Fruit fly (Drosophila melanogaster) whole organism, wandering third instar larva: Measurements from ENCODE around the gene Nufip.

ENCODE experiments used
- Abd-B ChIP-seq: fragments of >200 bp; optimal IDR thresholded peaks from 2 replicates; lab custom pipeline; 2017; ENCODE audit warnings: missing biosample characterization, missing genetic modification characterization
- CG32264 ChIP-seq: fragments of 200-800 bp; sonication (Bioruptor generic); optimal IDR thresholded peaks from 2 replicates; lab custom pipeline; 2016; ENCODE audit warnings: missing biosample characterization, missing genetic modification characterization
- CG9705 ChIP-seq: fragments of 200-800 bp; sonication (Bioruptor generic); optimal IDR thresholded peaks from 2 replicates; lab custom pipeline; 2018; ENCODE audit warnings: missing biosample characterization, mild to moderate bottlenecking, missing genetic modification characterization
- CrebA ChIP-seq: fragments of 200-800 bp; sonication (Bioruptor generic); optimal IDR thresholded peaks from 2 replicates; lab custom pipeline; 2016; ENCODE audit warnings: missing biosample characterization, mild to moderate bottlenecking, missing genetic modification characterization, borderline replicate concordance
- Dfd ChIP-seq: fragments of >200 bp; optimal IDR thresholded peaks from 2 replicates; lab custom pipeline; 2017; ENCODE audit warnings: missing biosample characterization, missing genetic modification characterization
- Dif ChIP-seq: fragments of 200-275, 200-300 bp; sonication (Bioruptor generic); optimal IDR thresholded peaks from 2 replicates; lab custom pipeline; 2018; ENCODE audit warnings: missing biosample characterization, missing genetic modification characterization; ENCODE audit not compliant: partially characterized antibody
- GATAd ChIP-seq: sonication (Bioruptor generic); optimal IDR thresholded peaks from 2 replicates; lab custom pipeline; 2016; ENCODE audit warnings: missing biosample characterization, missing genetic modification characterization
- HLH106 ChIP-seq: fragments of 200-800 bp; optimal IDR thresholded peaks from 3 replicates; lab custom pipeline; 2019; ENCODE audit warnings: missing biosample characterization, mild to moderate bottlenecking, missing genetic modification characterization, moderate library complexity
- Hnf4 ChIP-seq: fragments of 200-800 bp; sonication (Bioruptor generic); optimal IDR thresholded peaks from 2 replicates; lab custom pipeline; 2016; ENCODE audit warnings: missing biosample characterization, mild to moderate bottlenecking, missing genetic modification characterization
- Hr78 ChIP-seq: fragments of >200 bp; optimal IDR thresholded peaks from 2 replicates; lab custom pipeline; 2017; ENCODE audit warnings: missing biosample characterization, missing genetic modification characterization
- Hr83 ChIP-seq: fragments of 200-300 bp; sonication (Bioruptor generic); optimal IDR thresholded peaks from 2 replicates; lab custom pipeline; 2016; ENCODE audit warnings: missing biosample characterization, mild to moderate bottlenecking, missing genetic modification characterization, moderate library complexity; ENCODE audit not compliant: poor library complexity, severe bottlenecking
- Jra ChIP-seq: sonication (Bioruptor generic); optimal IDR thresholded peaks from 2 replicates; lab custom pipeline; 2016; ENCODE audit warnings: missing biosample characterization, missing genetic modification characterization
- Mio ChIP-seq: sonication (Bioruptor generic); optimal IDR thresholded peaks from 2 replicates; lab custom pipeline; 2016; ENCODE audit warnings: missing biosample characterization, missing genetic modification characterization
- Myc ChIP-seq: fragments of >200 bp; optimal IDR thresholded peaks from 2 replicates; lab custom pipeline; 2017
- N ChIP-seq: fragments of >200 bp; optimal IDR thresholded peaks from 2 replicates; lab custom pipeline; 2018; ENCODE audit warnings: missing biosample characterization, missing external identifiers, missing genetic modification characterization
- OdsH ChIP-seq: fragments of 200-800 bp; sonication (Bioruptor generic); optimal IDR thresholded peaks from 2 replicates; lab custom pipeline; 2016; ENCODE audit warnings: missing biosample characterization, mild to moderate bottlenecking, missing genetic modification characterization
- Rel ChIP-seq, 2 experiments: fragments of 200-800 bp; sonication (Bioruptor generic) in 1 of 2; optimal IDR thresholded peaks; 2 replicates in 1 of 2; 3 replicates in 1 of 2; lab custom pipeline; 2016 to 2019; ENCODE audit warnings: mild to moderate bottlenecking in 2 of 2, missing biosample characterization in 2 of 2, missing genetic modification characterization in 2 of 2, moderate library complexity in 1 of 2
- Sp1 ChIP-seq: fragments of 200-800 bp; sonication (Bioruptor generic); optimal IDR thresholded peaks from 3 replicates; lab custom pipeline; 2019; ENCODE audit warnings: missing biosample characterization, mild to moderate bottlenecking, missing genetic modification characterization, moderate library complexity
- Vsx2 ChIP-seq: fragments of 200-300, 225-300 bp; sonication (Bioruptor generic); optimal IDR thresholded peaks from 2 replicates; lab custom pipeline; 2018; ENCODE audit warnings: missing biosample characterization, missing genetic modification characterization; ENCODE audit not compliant: partially characterized antibody
- br ChIP-seq: fragments of 200-800 bp; sonication (Bioruptor generic); optimal IDR thresholded peaks from 2 replicates; lab custom pipeline; 2016; ENCODE audit warnings: missing biosample characterization, missing genetic modification characterization
- brk ChIP-seq: fragments of 200-800 bp; sonication (Bioruptor generic); optimal IDR thresholded peaks from 2 replicates; lab custom pipeline; 2016; ENCODE audit warnings: missing biosample characterization, mild to moderate bottlenecking, missing genetic modification characterization
- dl ChIP-seq, 2 experiments: fragments of 175-275, 200-275 bp in 1 of 2; fragments of 200-275 bp in 1 of 2; sonication (Bioruptor generic); optimal IDR thresholded peaks; lab custom pipeline; 2018; ENCODE audit warnings: mild to moderate bottlenecking in 2 of 2, missing biosample characterization in 2 of 2, missing genetic modification characterization in 2 of 2, moderate library complexity in 2 of 2; ENCODE audit not compliant: partially characterized antibody in 2 of 2, insufficient read depth in 1 of 2
- dmrt93B ChIP-seq: fragments of 200-800 bp; sonication (Bioruptor generic); optimal IDR thresholded peaks from 2 replicates; lab custom pipeline; 2018; ENCODE audit warnings: missing biosample characterization, mild to moderate bottlenecking, missing genetic modification characterization
- dsf ChIP-seq: sonication (Bioruptor generic); optimal IDR thresholded peaks from 2 replicates; lab custom pipeline; 2016; ENCODE audit warnings: missing biosample characterization, missing genetic modification characterization, borderline replicate concordance
- ey ChIP-seq: fragments of 200-800 bp; sonication (Bioruptor generic); optimal IDR thresholded peaks from 2 replicates; lab custom pipeline; 2016; ENCODE audit warnings: missing biosample characterization, missing genetic modification characterization
- foxo ChIP-seq, 2 experiments: fragments of 200-800 bp; sonication (Bioruptor generic); optimal IDR thresholded peaks; 2 replicates in 1 of 2; 3 replicates in 1 of 2; lab custom pipeline; 2016 to 2017; ENCODE audit warnings: missing biosample characterization in 2 of 2, missing genetic modification characterization in 2 of 2
- fru ChIP-seq: fragments of 200-800 bp; sonication (Bioruptor generic); optimal IDR thresholded peaks from 3 replicates; lab custom pipeline; 2016; ENCODE audit warnings: missing biosample characterization, mild to moderate bottlenecking, missing genetic modification characterization
- h ChIP-seq: fragments of 200-800 bp; sonication (Bioruptor generic); optimal IDR thresholded peaks from 3 replicates; lab custom pipeline; 2016; ENCODE audit warnings: missing biosample characterization, mild to moderate bottlenecking, missing genetic modification characterization
- jim ChIP-seq: fragments of 175-275, 200-325 bp; sonication (Bioruptor generic); optimal IDR thresholded peaks from 2 replicates; lab custom pipeline; 2016; ENCODE audit warnings: missing biosample characterization, mild to moderate bottlenecking, missing genetic modification characterization
- lola ChIP-seq: fragments of >200 bp; optimal IDR thresholded peaks from 2 replicates; lab custom pipeline; 2017; ENCODE audit warnings: missing biosample characterization, missing genetic modification characterization
- pan ChIP-seq: fragments of >200 bp; optimal IDR thresholded peaks from 2 replicates; lab custom pipeline; 2017
- psq ChIP-seq: fragments of 200-800 bp; sonication (Bioruptor generic); optimal IDR thresholded peaks from 3 replicates; lab custom pipeline; 2017; ENCODE audit warnings: missing biosample characterization, mild to moderate bottlenecking, missing genetic modification characterization, moderate library complexity
- rgr ChIP-seq: fragments of 200-800 bp; sonication (Bioruptor generic); optimal IDR thresholded peaks from 3 replicates; lab custom pipeline; 2016; ENCODE audit warnings: missing biosample characterization, mild to moderate bottlenecking, missing genetic modification characterization
- sage ChIP-seq: fragments of 200-800 bp; sonication (Bioruptor generic); optimal IDR thresholded peaks from 2 replicates; lab custom pipeline; 2016; ENCODE audit warnings: missing biosample characterization, mild to moderate bottlenecking, missing genetic modification characterization
- sv ChIP-seq: fragments of 200-800 bp; sonication (Bioruptor generic); optimal IDR thresholded peaks from 3 replicates; lab custom pipeline; 2016; ENCODE audit warnings: missing biosample characterization, missing genetic modification characterization
- tai ChIP-seq: sonication (Bioruptor generic); optimal IDR thresholded peaks from 2 replicates; lab custom pipeline; 2016; ENCODE audit warnings: missing biosample characterization, missing genetic modification characterization
- usp ChIP-seq: fragments of >200 bp; optimal IDR thresholded peaks from 2 replicates; lab custom pipeline; 2017; ENCODE audit warnings: missing biosample characterization, missing genetic modification characterization
- woc ChIP-seq: sonication (Bioruptor generic); optimal IDR thresholded peaks from 2 replicates; lab custom pipeline; 2016; ENCODE audit warnings: missing biosample characterization, mild to moderate bottlenecking, missing genetic modification characterization

Gene Nufip

dm6 chr3L:18771095-18772013, 23.2 kb upstream of the Nufip start:
- TF ChIP-seq CG9705 (GFP tag; lab: Kevin White, UChicago) (no peak), sage (GFP tag; lab: Kevin White, UChicago) (no peak), lola (GFP tag; lab: Kevin White, UChicago) (no peak), pan (no peak), HLH106 (tag; lab: Kevin White, UChicago) (peak; percentile 16), dmrt93B (GFP tag; lab: Kevin White, UChicago) (no peak), Jra (GFP tag; lab: Kevin White, UChicago) (no peak), woc (GFP tag; lab: Kevin White, UChicago) (peak; percentile 32), Dfd (GFP tag; lab: Kevin White, UChicago) (no peak), N (GFP tag; lab: Kevin White, UChicago) (no peak), usp (GFP tag; lab: Kevin White, UChicago) (no peak), Dif (GFP tag; lab: Kevin White, UChicago) (peak; percentile 75), Abd-B (GFP tag; lab: Kevin White, UChicago) (no peak), Hr83 (no peak), h (GFP tag; lab: Kevin White, UChicago) (peak; percentile 18), Vsx2 (GFP tag; lab: Kevin White, UChicago) (peak; percentile 43), Hnf4 (GFP tag; lab: Kevin White, UChicago) (peak; percentile 31), dl (GFP tag; optimal IDR thresholded peaks at IDR 0.05; lab: Kevin White, UChicago; ENCODE audit: insufficient read depth in 1 of 2, partially characterized antibody in 2 of 2) (peak; percentile 69 to 71), brk (GFP tag; lab: Kevin White, UChicago) (peak; percentile 25), Myc (no peak), OdsH (peak; percentile 32), Mio (GFP tag; lab: Kevin White, UChicago) (no peak), tai (no peak), CG32264 (GFP tag; lab: Kevin White, UChicago) (peak; percentile 35), Rel (GFP tag; optimal IDR thresholded peaks at IDR 0.05; lab: Kevin White, UChicago) (peak; percentile 29), Rel (tag; optimal IDR thresholded peaks at IDR 0.05; lab: Kevin White, UChicago) (peak; percentile 16), GATAd (GFP tag; lab: Kevin White, UChicago) (no peak), Hr78 (GFP tag; lab: Kevin White, UChicago) (no peak), br (GFP tag; lab: Kevin White, UChicago) (peak; percentile 66), ey (GFP tag; lab: Kevin White, UChicago) (peak; percentile 11), psq (GFP tag; lab: Kevin White, UChicago) (peak; percentile 70), jim (GFP tag; lab: Kevin White, UChicago) (peak; percentile 57), dsf (GFP tag; lab: Kevin White, UChicago) (no peak), rgr (peak; percentile 41), sv (GFP tag; lab: Kevin White, UChicago) (no peak), Sp1 (peak; percentile 67), foxo (GFP tag; optimal IDR thresholded peaks at IDR 0.05; lab: Kevin White, UChicago) (peak; percentile 22 to 68), CrebA (GFP tag; lab: Kevin White, UChicago) (peak; percentile 65), fru (GFP tag; lab: Kevin White, UChicago) (peak; percentile 51)
- TF ChIP-seq, all 38 proteins: peak for 20

dm6 chr3L:18769782-18770181, 21.6 kb upstream of the Nufip start:
- TF ChIP-seq rgr (no peak), tai (no peak), Jra (GFP tag; lab: Kevin White, UChicago) (no peak), fru (GFP tag; lab: Kevin White, UChicago) (no peak), CG9705 (GFP tag; lab: Kevin White, UChicago) (no peak), br (GFP tag; lab: Kevin White, UChicago) (no peak), OdsH (no peak), Hr83 (no peak), Sp1 (no peak), Dif (GFP tag; lab: Kevin White, UChicago) (no peak), brk (GFP tag; lab: Kevin White, UChicago) (no peak), lola (GFP tag; lab: Kevin White, UChicago) (no peak), woc (GFP tag; lab: Kevin White, UChicago) (no peak), Vsx2 (GFP tag; lab: Kevin White, UChicago) (no peak), foxo (GFP tag; optimal IDR thresholded peaks at IDR 0.05; lab: Kevin White, UChicago) (no peak), dmrt93B (GFP tag; lab: Kevin White, UChicago) (no peak)
